Worm (Caenorhabditis elegans) whole organism, mixed stage, embryonic: ENCODE data around the gene nhr-280.
A peak's percentile ranks its signal among the peaks of the same experiment; 100 is the strongest.

Experiments
- M03D4.4 ChIP-seq: sonication (generic microtip); optimal IDR thresholded peaks from 2 replicates; lab custom pipeline; 2017; ENCODE audit warnings: mild to moderate bottlenecking, missing genetic modification characterization, missing compliant biosample characterization
- elt-1 ChIP-seq: sonication (generic microtip); optimal IDR thresholded peaks from 2 replicates; lab custom pipeline; 2017; ENCODE audit warnings: missing genetic modification characterization, mild to moderate bottlenecking, missing compliant biosample characterization, antibody characterized with exemption, moderate library complexity, borderline replicate concordance; ENCODE audit not compliant: insufficient read depth
- lin-13 ChIP-seq: fragments of 150-350 bp; optimal IDR thresholded peaks from 2 replicates; lab custom pipeline; 2014; ENCODE audit warnings: missing biosample characterization, missing genetic modification characterization
- mep-1 ChIP-seq: fragments of 150-350 bp; optimal IDR thresholded peaks from 2 replicates; lab custom pipeline; 2017; ENCODE audit warnings: missing biosample characterization, missing genetic modification reagents, missing genetic modification characterization, inconsistent platforms
- nhr-12 ChIP-seq: fragments of 150-350 bp; optimal IDR thresholded peaks from 2 replicates; lab custom pipeline; 2014; ENCODE audit warnings: missing biosample characterization, missing genetic modification characterization
- nhr-237 ChIP-seq: fragments of 150-350 bp; optimal IDR thresholded peaks from 2 replicates; lab custom pipeline; 2014; ENCODE audit warnings: missing biosample characterization, missing genetic modification characterization
- nhr-76 ChIP-seq: sonication (generic microtip); optimal IDR thresholded peaks from 2 replicates; lab custom pipeline; 2017; ENCODE audit warnings: missing biosample characterization, missing genetic modification characterization
- pha-4 ChIP-seq: fragments of 150-350 bp; optimal IDR thresholded peaks from 2 replicates; lab custom pipeline; 2018; ENCODE audit warnings: missing biosample characterization, missing genetic modification reagents, missing genetic modification characterization
- snpc-4 ChIP-seq: fragments of 150-350 bp; optimal IDR thresholded peaks from 2 replicates; lab custom pipeline; 2014; ENCODE audit warnings: missing biosample characterization, missing genetic modification characterization
- unc-39 ChIP-seq: fragments of 150-350 bp; optimal IDR thresholded peaks from 2 replicates; lab custom pipeline; 2014; ENCODE audit warnings: missing biosample characterization, missing genetic modification characterization
- unc-62 ChIP-seq: fragments of 150-350 bp; optimal IDR thresholded peaks from 2 replicates; lab custom pipeline; 2014; ENCODE audit warnings: missing biosample characterization, missing genetic modification reagents, missing genetic modification characterization

DNA sequence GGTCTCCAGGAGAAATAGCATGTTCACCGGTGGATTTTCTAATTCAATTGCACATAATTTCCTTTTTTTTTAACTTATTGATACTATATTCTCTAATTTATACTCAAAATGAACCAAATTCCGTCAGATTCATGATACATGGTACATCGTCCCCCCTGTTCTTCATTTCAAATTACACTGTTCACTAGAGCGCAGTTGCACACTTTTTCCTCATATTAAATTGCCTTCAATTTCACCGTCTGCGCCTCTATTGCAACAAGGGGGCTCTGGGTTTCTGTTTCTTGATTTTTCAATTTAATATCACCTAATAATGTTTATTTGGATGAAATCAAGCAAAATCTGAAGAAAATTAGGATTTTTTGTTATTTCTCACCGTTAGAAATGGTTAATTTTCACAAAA, 1.1 kb upstream of the nhr-280 start:
- TF ChIP-seq mep-1 (tag; lab: Kevin White, UChicago): peak; percentile 45
- TF ChIP-seq nhr-237 (tag; lab: Kevin White, UChicago): peak; percentile 11
- no peak for TF ChIP-seq unc-62 (GFP tag; lab: Kevin White, UChicago)
- TF ChIP-seq elt-1 (tag; lab: Kevin White, UChicago): no peak
- TF ChIP-seq lin-13: no peak
- TF ChIP-seq snpc-4: no peak
- TF ChIP-seq unc-39: no peak
- peak; percentile 52 for TF ChIP-seq pha-4 (tag; lab: Kevin White, UChicago)
- no peak for TF ChIP-seq nhr-76 (tag; lab: Kevin White, UChicago)
- no peak for TF ChIP-seq M03D4.4
- TF ChIP-seq nhr-12 (tag; lab: Kevin White, UChicago): no peak
